Worm (Caenorhabditis elegans): ENCODE data around the gene EGAP1.1.

Gene EGAP1.1

ce11 chrIII:5980274-5980918 is 43.4 kb upstream of the EGAP1.1 start:
- no peak for TF ChIP-seq alr-1 (tag; optimal IDR thresholded peaks at IDR 0.05)
- peak; percentile 29 for TF ChIP-seq F13H6.1 (tag; optimal IDR thresholded peaks at IDR 0.05)
- TF ChIP-seq nhr-6 (tag; optimal IDR thresholded peaks at IDR 0.05), result no peak
- no peak for TF ChIP-seq sem-4 (tag; optimal IDR thresholded peaks at IDR 0.05)
- TF ChIP-seq sma-9 (GFP tag; optimal IDR thresholded peaks at IDR 0.05), result peak; percentile 8
- no peak for TF ChIP-seq sma-9 (tag; optimal IDR thresholded peaks at IDR 0.05)

ce11 chrIII:5976021-5976420 is 39.0 kb upstream of the EGAP1.1 start:
- no peak for TF ChIP-seq nhr-12 (tag; optimal IDR thresholded peaks at IDR 0.05)
- TF ChIP-seq nhr-129 (tag; optimal IDR thresholded peaks at IDR 0.05), result peak; percentile 4
- no peak for TF ChIP-seq mbf-1 (tag; optimal IDR thresholded peaks at IDR 0.05)
- no peak for TF ChIP-seq lin-11 (tag; optimal IDR thresholded peaks at IDR 0.05)

- no peak for TF ChIP-seq unc-62 (GFP tag; optimal IDR thresholded peaks at IDR 0.05)
- no peak for TF ChIP-seq nhr-23 (tag; optimal IDR thresholded peaks at IDR 0.05)
- TF ChIP-seq peb-1 (tag; optimal IDR thresholded peaks at IDR 0.05), result no peak
- no peak for TF ChIP-seq sma-3 (GFP tag; optimal IDR thresholded peaks at IDR 0.05)
- TF ChIP-seq nhr-21 (tag; optimal IDR thresholded peaks at IDR 0.05), result no peak
- TF ChIP-seq lin-11 (tag; optimal IDR thresholded peaks at IDR 0.05), result no peak
- no peak for TF ChIP-seq C34F6.9 (tag; optimal IDR thresholded peaks at IDR 0.05)
- no peak for TF ChIP-seq snpc-4 (tag; optimal IDR thresholded peaks at IDR 0.05)
- no peak for TF ChIP-seq nhr-11 (tag; optimal IDR thresholded peaks at IDR 0.05)
- no peak for TF ChIP-seq ceh-82 (tag; optimal IDR thresholded peaks at IDR 0.05)
- TF ChIP-seq zag-1 (tag; optimal IDR thresholded peaks at IDR 0.05), result no peak
- no peak for TF ChIP-seq mdl-1 (tag; optimal IDR thresholded peaks at IDR 0.05)
- TF ChIP-seq nhr-237 (tag; optimal IDR thresholded peaks at IDR 0.05), result no peak
- TF ChIP-seq mbf-1 (tag; optimal IDR thresholded peaks at IDR 0.05), result no peak
Observed at ce11 chrIII:5975005-5975730, 38.1 kb upstream of the EGAP1.1 start, which contains the start of gene mlp-1. Gene mlp-1 (minus strand): TSS chrIII:5975055.

ce11 chrIII:5967640-5968039 is 30.6 kb upstream of the EGAP1.1 start:
- no peak for TF ChIP-seq dmd-4 (tag; optimal IDR thresholded peaks at IDR 0.05)
- no peak for TF ChIP-seq F13H6.1 (tag; optimal IDR thresholded peaks at IDR 0.05)
- TF ChIP-seq lin-11 (tag; optimal IDR thresholded peaks at IDR 0.05), result no peak
- no peak for TF ChIP-seq nhr-12 (tag; optimal IDR thresholded peaks at IDR 0.05)
- no peak for TF ChIP-seq mab-5 (tag; optimal IDR thresholded peaks at IDR 0.05)
- no peak for TF ChIP-seq lin-39 (tag; optimal IDR thresholded peaks at IDR 0.05)
- TF ChIP-seq ztf-1 (GFP tag; conservative IDR thresholded peaks at IDR 0.05), result no peak
- no peak for TF ChIP-seq zag-1 (tag; optimal IDR thresholded peaks at IDR 0.05)
- TF ChIP-seq nhr-6 (tag; optimal IDR thresholded peaks at IDR 0.05), result no peak
- no peak for TF ChIP-seq ZK546.5 (tag; optimal IDR thresholded peaks at IDR 0.05)
- TF ChIP-seq sma-9 (GFP tag; optimal IDR thresholded peaks at IDR 0.05), result no peak
- no peak for TF ChIP-seq sma-9 (tag; optimal IDR thresholded peaks at IDR 0.05)
- TF ChIP-seq gmeb-1 (tag; optimal IDR thresholded peaks at IDR 0.05), result no peak
- TF ChIP-seq mbf-1 (tag; optimal IDR thresholded peaks at IDR 0.05), result no peak
- TF ChIP-seq unc-39 (tag; optimal IDR thresholded peaks at IDR 0.05), result no peak
- TF ChIP-seq unc-62 (GFP tag; optimal IDR thresholded peaks at IDR 0.05), result no peak
- TF ChIP-seq sma-3 (GFP tag; optimal IDR thresholded peaks at IDR 0.05), result no peak

ce11 chrIII:5965839-5966463 is 28.9 kb upstream of the EGAP1.1 start, which contains the start of gene dct-6:
Gene dct-6 (plus strand): TSS chrIII:5966413.
- TF ChIP-seq elt-3 (tag; optimal IDR thresholded peaks at IDR 0.05) (no peak), gmeb-1 (tag; optimal IDR thresholded peaks at IDR 0.05) (no peak), nhr-23 (tag; optimal IDR thresholded peaks at IDR 0.05) (no peak), ceh-82 (tag; optimal IDR thresholded peaks at IDR 0.05) (no peak), fos-1 (tag; optimal IDR thresholded peaks at IDR 0.05) (peak; percentile 79), mab-5 (tag; optimal IDR thresholded peaks at IDR 0.05) (no peak)
